Worm (Caenorhabditis elegans) whole organism, young adult: Measurements from ENCODE around the gene hsp-43.

Source experiments
- F55B11.4 ChIP-seq: sonication (generic microtip); optimal IDR thresholded peaks from 2 replicates; lab custom pipeline; 2016; ENCODE audit warnings: missing compliant biosample characterization, missing genetic modification characterization, borderline replicate concordance; ENCODE audit not compliant: insufficient read depth
- Y53G8AR.9 ChIP-seq: fragments of 200-800 bp; sonication (Bioruptor generic); conservative IDR thresholded peaks from 2 replicates; pipeline ENCODE4 v1.3.6; 2022; ENCODE audit warnings: missing genetic modification reagents, missing genetic modification characterization, missing compliant biosample characterization
- ceh-79 ChIP-seq: sonication (generic microtip); optimal IDR thresholded peaks from 2 replicates; lab custom pipeline; 2017; ENCODE audit warnings: mild to moderate bottlenecking, missing genetic modification characterization, missing compliant biosample characterization
- dpl-1 ChIP-seq: fragments of 150-350 bp; optimal IDR thresholded peaks from 2 replicates; lab custom pipeline; 2014; ENCODE audit warnings: missing biosample characterization, missing genetic modification reagents, missing genetic modification characterization
- ekl-4 ChIP-seq: fragments of 200-800 bp; sonication (Bioruptor generic); IDR thresholded peaks from 2 replicates; pipeline ENCODE4 v1.3.6; 2022; ENCODE audit warnings: missing genetic modification reagents, missing genetic modification characterization, missing compliant biosample characterization
- hlh-26 ChIP-seq: fragments of 200-800 bp; sonication (Bioruptor generic); conservative IDR thresholded peaks from 2 replicates; pipeline ENCODE4 v1.3.6; 2022; ENCODE audit warnings: missing genetic modification reagents, missing genetic modification characterization, missing compliant biosample characterization
- lin-35 ChIP-seq, 3 experiments: fragments of 150-350 bp in 2 of 3; sonication (generic microtip) in 1 of 3; optimal IDR thresholded peaks; 2 replicates each; lab custom pipeline; 2014 to 2018; ENCODE audit warnings: missing biosample characterization in 3 of 3, missing genetic modification characterization in 3 of 3, missing genetic modification reagents in 3 of 3
- nhr-27 ChIP-seq: fragments of 200-800 bp; sonication (Bioruptor generic); optimal IDR thresholded peaks from 2 replicates; lab custom pipeline; 2018; ENCODE audit warnings: mild to moderate bottlenecking, missing genetic modification characterization, moderate library complexity, missing compliant biosample characterization
- rcor-1 ChIP-seq: fragments of 200-800 bp; sonication (Bioruptor generic); IDR thresholded peaks from 2 replicates; pipeline ENCODE4 v1.3.6; 2022; ENCODE audit warnings: missing genetic modification reagents, missing genetic modification characterization, missing compliant biosample characterization
- rpc-1 ChIP-seq, 2 experiments: fragments of 150-350 bp in 1 of 2; sonication (generic microtip) in 1 of 2; optimal IDR thresholded peaks; 2 replicates each; lab custom pipeline; 2014 to 2018; ENCODE audit warnings: missing biosample characterization in 1 of 2, missing genetic modification characterization in 1 of 2, missing genetic modification reagents in 1 of 2, missing genotype in 1 of 2
- sea-2 ChIP-seq: fragments of 200-800 bp; sonication (Bioruptor generic); IDR thresholded peaks from 2 replicates; pipeline ENCODE4 v1.3.6; 2022; ENCODE audit warnings: missing genetic modification characterization, missing compliant biosample characterization
- tlf-1 ChIP-seq: fragments of 200-800 bp; sonication (Bioruptor generic); optimal IDR thresholded peaks from 2 replicates; lab custom pipeline; 2018; ENCODE audit warnings: mild to moderate bottlenecking, missing genetic modification characterization, missing compliant biosample characterization
- unc-62 ChIP-seq: fragments of 150-350 bp; optimal IDR thresholded peaks from 2 replicates; lab custom pipeline; 2014; ENCODE audit warnings: missing biosample characterization, missing genetic modification reagents, missing genetic modification characterization

ce11 chrX:6273772-6274171, 38.4 kb upstream of the hsp-43 start:
- no peak for TF ChIP-seq F55B11.4 (tag; lab: Kevin White, UChicago)
- TF ChIP-seq unc-62 (GFP tag; lab: Kevin White, UChicago), result no peak
- TF ChIP-seq dpl-1 (GFP tag; lab: Kevin White, UChicago), result no peak
- no peak for TF ChIP-seq sea-2
- no peak for TF ChIP-seq lin-35 (GFP tag; optimal IDR thresholded peaks at IDR 0.05; lab: Kevin White, UChicago)
- no peak for TF ChIP-seq tlf-1 (GFP tag; lab: Kevin White, UChicago)
- TF ChIP-seq hlh-26 (GFP tag; lab: Robert Waterston, UW), result no peak
- TF ChIP-seq rpc-1 (optimal IDR thresholded peaks at IDR 0.05; lab: Kevin White, UChicago), result no peak
- no peak for TF ChIP-seq rpc-1 (tag; optimal IDR thresholded peaks at IDR 0.05; lab: Kevin White, UChicago)
- no peak for TF ChIP-seq nhr-27 (tag; lab: Kevin White, UChicago)
- TF ChIP-seq ekl-4 (GFP tag; lab: Robert Waterston, UW), result no peak
- TF ChIP-seq ceh-79, result no peak
- TF ChIP-seq Y53G8AR.9 (GFP tag; lab: Robert Waterston, UW), result no peak
- no peak for TF ChIP-seq rcor-1
